Fruit fly (Drosophila melanogaster): ENCODE measurements around the gene CG12355.

DNA sequence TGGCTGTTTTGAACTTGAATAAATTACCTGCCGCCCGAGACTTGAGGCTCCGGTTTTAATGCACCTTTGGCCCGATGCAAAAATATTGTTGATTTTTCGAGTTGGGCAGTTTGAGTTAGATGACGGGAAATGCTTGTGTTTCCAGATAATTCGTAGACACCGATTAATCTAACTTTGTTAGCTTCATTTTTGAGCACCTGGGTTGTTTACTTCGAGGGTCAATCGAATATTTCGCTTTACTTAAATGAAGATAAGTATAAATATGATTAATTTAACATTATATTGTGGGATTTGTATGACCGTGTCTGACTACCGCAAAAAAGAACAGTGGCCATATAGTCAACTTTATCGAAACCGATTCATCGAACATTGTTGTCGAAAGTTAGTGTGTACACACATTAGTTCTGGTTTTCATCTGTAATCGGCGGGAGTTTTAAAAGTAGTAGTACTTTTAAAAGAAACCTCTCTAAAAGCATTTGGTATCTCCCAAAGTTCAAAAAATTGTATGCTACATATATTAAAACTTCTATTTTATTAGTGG is 28.5 kb upstream of the CG12355 start, which contains the start of gene CG7945:
- TF ChIP-seq Usf (GFP tag; optimal IDR thresholded peaks at IDR 0.05): no peak
- no peak for TF ChIP-seq NC2α (GFP tag; optimal IDR thresholded peaks at IDR 0.05)
- no peak for TF ChIP-seq crc (GFP tag; optimal IDR thresholded peaks at IDR 0.05)
- TF ChIP-seq Dll (GFP tag; IDR thresholded peaks at IDR 0.05; ENCODE audit: partially characterized antibody): peak; percentile 68; the same call in 3 of the 4 replicates
- no peak for TF ChIP-seq croc (GFP tag; conservative IDR thresholded peaks at IDR 0.05)
- no peak for TF ChIP-seq Dfd (GFP tag; optimal IDR thresholded peaks at IDR 0.05)
- no peak for TF ChIP-seq fu2 (GFP tag; optimal IDR thresholded peaks at IDR 0.05)
- TF ChIP-seq CG6689 (GFP tag; IDR thresholded peaks at IDR 0.05): no peak
- no peak for TF ChIP-seq Pdp1 (GFP tag; optimal IDR thresholded peaks at IDR 0.05)
- no peak for TF ChIP-seq CG5180 (GFP tag; optimal IDR thresholded peaks at IDR 0.05)
- TF ChIP-seq CG12104 (GFP tag; optimal IDR thresholded peaks at IDR 0.05): no peak
